Fruit fly (Drosophila melanogaster): Measurements from ENCODE around the gene EMC4.
A peak's percentile ranks its signal among the peaks of the same experiment; 100 is the strongest.

dm6 chr3L:22871845-22872361 lies 3.9 kb upstream of the EMC4 start, which contains the start of the genes CG11109 and Arf1:
- no peak for TF ChIP-seq BtbVII (GFP tag; optimal IDR thresholded peaks at IDR 0.05)
- peak; percentile 7 for TF ChIP-seq sqz (GFP tag; optimal IDR thresholded peaks at IDR 0.05)
